Worm (Caenorhabditis elegans): Measurements from ENCODE around the gene nspb-8.

The nspb-8 gene

DNA sequence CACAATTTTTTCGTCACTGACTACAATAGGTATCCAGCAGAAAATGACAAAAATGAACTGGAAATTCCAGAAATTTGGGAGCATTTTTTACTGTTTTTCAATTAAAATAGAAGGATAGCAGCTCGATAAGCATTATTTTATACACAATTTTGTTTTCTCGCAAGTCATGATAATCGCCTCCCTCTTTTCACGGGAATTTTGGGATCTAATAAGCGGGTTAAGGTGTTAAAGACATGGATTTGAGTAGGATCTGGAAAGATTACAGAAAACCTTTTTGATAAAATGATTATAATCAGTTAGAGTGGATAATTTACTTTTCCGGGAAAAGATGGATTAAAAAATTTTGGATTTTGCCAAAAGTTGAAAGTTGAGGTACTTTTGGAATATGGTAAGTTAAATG lies 31.8 kb downstream of the nspb-8 start, which contains the start of gene gcy-29:
gcy-29 (minus strand) TSS at position 101 of the 400 bp plus-strand sequence.
- no peak for TF ChIP-seq cebp-1 (GFP tag; IDR thresholded peaks at IDR 0.05)
- no peak for TF ChIP-seq cebp-1 (tag; optimal IDR thresholded peaks at IDR 0.05)
- TF ChIP-seq hsf-1 (GFP tag; IDR thresholded peaks at IDR 0.05): no peak
- no peak for TF ChIP-seq F22D6.2 (tag; optimal IDR thresholded peaks at IDR 0.05)
- TF ChIP-seq him-1 (tag; optimal IDR thresholded peaks at IDR 0.05): no peak
- TF ChIP-seq lsy-27 (tag; optimal IDR thresholded peaks at IDR 0.05; ENCODE audit: borderline replicate concordance, insufficient read depth): no peak
- no peak for TF ChIP-seq repo-1 (tag; optimal IDR thresholded peaks at IDR 0.05)
- TF ChIP-seq C06A6.2 (GFP tag; conservative IDR thresholded peaks at IDR 0.05): no peak
- no peak for TF ChIP-seq dox-1 (GFP tag; IDR thresholded peaks at IDR 0.05)
- no peak for TF ChIP-seq K12H6.12 (tag; optimal IDR thresholded peaks at IDR 0.05)
- no peak for TF ChIP-seq nhr-27 (tag; optimal IDR thresholded peaks at IDR 0.05)
- TF ChIP-seq rpc-1 (optimal IDR thresholded peaks at IDR 0.05): no peak
- TF ChIP-seq rpc-1 (tag; optimal IDR thresholded peaks at IDR 0.05): no peak
- no peak for TF ChIP-seq C17E4.6 (GFP tag; IDR thresholded peaks at IDR 0.05)
- no peak for TF ChIP-seq ceh-27 (GFP tag; optimal IDR thresholded peaks at IDR 0.05)
- no peak for TF ChIP-seq lin-35 (GFP tag; optimal IDR thresholded peaks at IDR 0.05)
- no peak for TF ChIP-seq hlh-26 (GFP tag; conservative IDR thresholded peaks at IDR 0.05)
- TF ChIP-seq D2030.7 (GFP tag; IDR thresholded peaks at IDR 0.05): no peak
- TF ChIP-seq ZK185.1 (tag; optimal IDR thresholded peaks at IDR 0.05; ENCODE audit: poor library complexity, severe bottlenecking): no peak
- no peak for TF ChIP-seq nhr-120 (GFP tag; IDR thresholded peaks at IDR 0.05)

DNA sequence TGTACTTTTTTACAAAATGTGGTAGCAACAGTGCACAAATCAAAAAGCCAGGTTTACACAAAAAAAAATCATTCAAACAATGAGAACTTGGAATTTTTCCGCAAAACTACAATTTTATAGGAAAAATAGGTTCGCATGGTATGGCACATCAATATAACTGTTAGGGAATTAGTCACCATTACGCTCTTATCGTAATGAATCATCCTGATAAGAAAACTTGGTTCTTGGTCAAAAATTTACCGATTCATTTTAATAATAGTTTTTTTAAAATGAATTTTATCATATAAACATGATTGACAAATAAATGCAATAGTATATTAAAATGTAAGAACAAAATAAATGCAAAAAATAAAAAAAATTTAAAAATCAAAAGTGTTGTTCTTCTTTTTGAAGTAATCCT lies 39.9 kb downstream of the nspb-8 start:
- TF ChIP-seq Y95B8A.8 (GFP tag; IDR thresholded peaks at IDR 0.05): no peak
- no peak for TF ChIP-seq egl-44 (GFP tag; IDR thresholded peaks at IDR 0.05)
- no peak for TF ChIP-seq aptf-3 (GFP tag; IDR thresholded peaks at IDR 0.05)
- no peak for TF ChIP-seq Y53F4B.3 (GFP tag; IDR thresholded peaks at IDR 0.05)
- no peak for TF ChIP-seq egrh-3 (GFP tag; IDR thresholded peaks at IDR 0.05)
- no peak for TF ChIP-seq sptf-2 (GFP tag; optimal IDR thresholded peaks at IDR 0.05)
- no peak for TF ChIP-seq let-526 (GFP tag; IDR thresholded peaks at IDR 0.05)
- no peak for TF ChIP-seq T07F8.4 (tag; optimal IDR thresholded peaks at IDR 0.05)
- TF ChIP-seq dox-1 (GFP tag; IDR thresholded peaks at IDR 0.05): no peak
- no peak for TF ChIP-seq him-1 (tag; optimal IDR thresholded peaks at IDR 0.05)
- no peak for TF ChIP-seq somi-1 (GFP tag; optimal IDR thresholded peaks at IDR 0.05)
- no peak for TF ChIP-seq aptf-2 (GFP tag; conservative IDR thresholded peaks at IDR 0.05)
- no peak for TF ChIP-seq sea-2 (GFP tag; IDR thresholded peaks at IDR 0.05)
- TF ChIP-seq atf-7 (tag; optimal IDR thresholded peaks at IDR 0.05): no peak
- TF ChIP-seq T26A5.8 (tag; optimal IDR thresholded peaks at IDR 0.05): no peak
- no peak for TF ChIP-seq D2030.7 (GFP tag; IDR thresholded peaks at IDR 0.05)
- no peak for TF ChIP-seq mel-28 (tag; optimal IDR thresholded peaks at IDR 0.05; ENCODE audit: borderline replicate concordance)
- no peak for TF ChIP-seq F23B12.7 (tag; optimal IDR thresholded peaks at IDR 0.05; ENCODE audit: insufficient read depth)
- no peak for TF ChIP-seq snpc-4 (GFP tag; optimal IDR thresholded peaks at IDR 0.05)
- TF ChIP-seq snpc-4 (tag; optimal IDR thresholded peaks at IDR 0.05): no peak
- no peak for TF ChIP-seq die-1 (tag; optimal IDR thresholded peaks at IDR 0.05)

DNA sequence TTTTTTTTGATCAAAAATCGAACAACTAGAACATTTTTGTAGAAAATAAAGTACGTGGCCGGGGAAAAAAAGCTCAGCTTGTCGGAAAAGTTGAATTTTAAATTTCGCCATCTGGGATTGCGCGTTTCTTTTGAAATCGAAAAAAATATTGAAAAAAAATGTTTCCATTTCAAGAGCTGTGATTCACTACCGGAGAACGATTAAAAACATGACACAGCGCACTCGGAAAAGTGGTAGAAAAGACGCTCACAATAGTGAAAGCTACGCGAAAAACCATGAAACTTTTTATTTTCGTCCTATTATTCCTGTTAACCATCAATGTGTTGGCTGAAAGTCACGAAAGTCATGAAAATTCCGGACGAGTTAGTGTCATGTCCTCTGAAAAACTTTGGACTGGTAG lies 42.7 kb downstream of the nspb-8 start, which contains the start of the genes clec-147 and C04H5.7:
clec-147 (minus strand) TSS at position 101 of the 400 bp plus-strand sequence.
C04H5.7 (plus strand) TSS at position 219 of the 400 bp plus-strand sequence.
- TF ChIP-seq F37B4.10 (GFP tag; IDR thresholded peaks at IDR 0.05) (no peak), cebp-2 (GFP tag; IDR thresholded peaks at IDR 0.05) (no peak), T07F8.4 (tag; optimal IDR thresholded peaks at IDR 0.05) (no peak), ceh-27 (GFP tag; optimal IDR thresholded peaks at IDR 0.05) (no peak), him-1 (tag; optimal IDR thresholded peaks at IDR 0.05) (no peak), egrh-3 (GFP tag; IDR thresholded peaks at IDR 0.05) (no peak), mcd-1 (GFP tag; IDR thresholded peaks at IDR 0.05) (no peak), B0336.3 (GFP tag; IDR thresholded peaks at IDR 0.05) (no peak), F22D6.2 (tag; optimal IDR thresholded peaks at IDR 0.05) (no peak), snpc-3.4 (tag; optimal IDR thresholded peaks at IDR 0.05) (no peak), hsf-1 (GFP tag; IDR thresholded peaks at IDR 0.05) (no peak), C17E4.6 (GFP tag; IDR thresholded peaks at IDR 0.05) (no peak), attf-5 (GFP tag; optimal IDR thresholded peaks at IDR 0.05) (no peak), K12H6.12 (tag; optimal IDR thresholded peaks at IDR 0.05) (no peak), ztf-28 (GFP tag; IDR thresholded peaks at IDR 0.05) (no peak), F39B2.1 (GFP tag; IDR thresholded peaks at IDR 0.05) (no peak), Y53G8AR.9 (GFP tag; conservative IDR thresholded peaks at IDR 0.05) (no peak), nhr-27 (tag; optimal IDR thresholded peaks at IDR 0.05) (no peak)

Measured in whole organism, young adult.